Fruit fly (Drosophila melanogaster) whole organism, prepupa: ENCODE measurements around the gene CG40485.
"Not testable (repeated sequence)": the region's sequence is repeated elsewhere in the genome, so short reads cannot be mapped to it uniquely, and the experiment has no call there.

Source experiments
- CG11294 ChIP-seq: fragments of 200-800 bp; sonication (Bioruptor generic); IDR thresholded peaks from 2 replicates; pipeline ENCODE4 v1.3.6; 2022; ENCODE audit warnings: missing biosample characterization, missing genetic modification characterization
- CG16779 ChIP-seq: fragments of 200-800 bp; sonication (Bioruptor generic); optimal IDR thresholded peaks from 3 replicates; lab custom pipeline; 2017; ENCODE audit warnings: missing biosample characterization, mild to moderate bottlenecking, missing genetic modification characterization
- CG6163 ChIP-seq: fragments of 200-800 bp; sonication (Bioruptor generic); IDR thresholded peaks from 3 replicates; pipeline ENCODE4 v1.3.6; 2022; ENCODE audit warnings: missing biosample characterization, missing genetic modification characterization
- CG7368 ChIP-seq: fragments of 200-800 bp; sonication (Bioruptor generic); optimal IDR thresholded peaks from 3 replicates; lab custom pipeline; 2016; ENCODE audit warnings: missing biosample characterization, missing genetic modification characterization
- Lpt ChIP-seq: fragments of 200-800 bp; sonication (Bioruptor generic); optimal IDR thresholded peaks from 3 replicates; lab custom pipeline; 2016; ENCODE audit warnings: missing biosample characterization, missing genetic modification characterization
- dac ChIP-seq: fragments of 200-800 bp; sonication (Bioruptor generic); optimal IDR thresholded peaks from 2 replicates; lab custom pipeline; 2017; ENCODE audit warnings: missing biosample characterization, mild to moderate bottlenecking, missing genetic modification characterization
- ss ChIP-seq, 2 experiments: fragments of 200-800 bp; sonication (Bioruptor generic); optimal IDR thresholded peaks; 2 replicates in 1 of 2; 3 replicates in 1 of 2; lab custom pipeline; 2017 to 2018; ENCODE audit warnings: mild to moderate bottlenecking in 2 of 2, missing biosample characterization in 2 of 2, missing genetic modification characterization in 2 of 2, moderate library complexity in 1 of 2
- vri ChIP-seq: fragments of 200-800 bp; sonication (Bioruptor generic); optimal IDR thresholded peaks from 3 replicates; lab custom pipeline; 2016; ENCODE audit warnings: missing biosample characterization, mild to moderate bottlenecking, missing genetic modification characterization

DNA sequence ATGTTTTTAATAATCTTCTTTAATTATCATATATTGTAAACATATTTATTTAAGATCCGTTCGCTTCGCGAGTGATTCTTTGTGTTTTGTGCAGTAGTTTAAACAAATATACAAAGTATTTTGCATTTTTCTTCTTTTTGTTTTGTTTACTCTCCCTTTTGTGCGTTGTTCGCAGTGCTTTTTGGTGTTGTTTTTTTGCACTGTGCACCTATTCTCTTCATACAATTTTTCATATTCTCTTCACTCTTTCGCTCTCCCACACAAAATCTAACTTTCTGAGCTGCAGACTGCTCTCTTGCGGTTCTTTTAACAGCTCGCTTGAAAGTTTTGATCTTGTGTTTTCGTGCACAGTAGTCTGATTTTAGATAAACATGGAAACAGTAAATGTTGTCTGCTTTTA lies 12.2 kb downstream of the CG40485 start:
- TF ChIP-seq CG7368 (GFP tag; lab: Kevin White, UChicago); Lpt (GFP tag; lab: Kevin White, UChicago); CG6163 (GFP tag; lab: Robert Waterston, UW); CG16779 (tag; lab: Kevin White, UChicago); CG11294 (GFP tag; lab: Robert Waterston, UW); ss (GFP tag; optimal IDR thresholded peaks at IDR 0.05; lab: Kevin White, UChicago); dac; vri (GFP tag; lab: Kevin White, UChicago): not testable (repeated sequence)
